Worm (Caenorhabditis elegans): ENCODE results near the gene C46E10.8.
"Not testable (repeated sequence)": the region's sequence is repeated elsewhere in the genome, so short reads cannot be mapped to it uniquely, and the experiment has no call there.

ce11 chrII:3761599-3761998 lies 33.7 kb upstream of the C46E10.8 start, which contains the start of gene T24E12.6:
- not testable (repeated sequence) for TF ChIP-seq him-1, dao-5, W03F9.2 (tag; optimal IDR thresholded peaks at IDR 0.05)
